Worm (Caenorhabditis elegans) whole organism, young adult: ENCODE measurements around the gene anmt-2.

Experiments
- B0019.2 ChIP-seq: fragments of 200-800 bp; sonication (Bioruptor generic); conservative IDR thresholded peaks from 2 replicates; pipeline ENCODE4 v1.3.6; 2022; ENCODE audit warnings: missing genetic modification reagents, missing genetic modification characterization, missing compliant biosample characterization
- ama-1 ChIP-seq, 3 experiments: fragments of 150-350 bp in 1 of 3; sonication (generic microtip) in 2 of 3; optimal IDR thresholded peaks; 2 replicates each; lab custom pipeline; 2014 to 2018; ENCODE audit warnings: missing biosample characterization in 2 of 3, missing genetic modification characterization in 2 of 3, missing genetic modification reagents in 2 of 3
- aptf-3 ChIP-seq: fragments of 200-800 bp; sonication (Bioruptor generic); IDR thresholded peaks from 2 replicates; pipeline ENCODE4 v1.3.6; 2022; ENCODE audit warnings: missing genetic modification characterization, missing compliant biosample characterization
- bed-2 ChIP-seq: fragments of 200-800 bp; sonication (Bioruptor generic); IDR thresholded peaks from 2 replicates; pipeline ENCODE4 v1.3.6; 2022; ENCODE audit warnings: missing genetic modification reagents, missing genetic modification characterization, missing compliant biosample characterization
- hrde-1 ChIP-seq: sonication (generic microtip); optimal IDR thresholded peaks from 2 replicates; lab custom pipeline; 2016; ENCODE audit warnings: missing genetic modification characterization, mild to moderate bottlenecking, missing compliant biosample characterization, moderate library complexity, missing genotype, missing genetic modification reagents, borderline replicate concordance
- lsl-1 ChIP-seq: fragments of 200-800 bp; sonication (Bioruptor generic); optimal IDR thresholded peaks from 2 replicates; lab custom pipeline; 2018; ENCODE audit warnings: mild to moderate bottlenecking, missing genetic modification characterization, moderate library complexity, missing compliant biosample characterization
- mxl-1 ChIP-seq: sonication (generic microtip); optimal IDR thresholded peaks from 2 replicates; lab custom pipeline; 2016; ENCODE audit warnings: missing genetic modification characterization, missing compliant biosample characterization
- nfyb-1 ChIP-seq: fragments of 200-800 bp; sonication (Bioruptor generic); IDR thresholded peaks from 2 replicates; pipeline ENCODE4 v1.3.6; 2022; ENCODE audit warnings: missing genetic modification reagents, missing genetic modification characterization, missing compliant biosample characterization
- sea-2 ChIP-seq: fragments of 200-800 bp; sonication (Bioruptor generic); IDR thresholded peaks from 2 replicates; pipeline ENCODE4 v1.3.6; 2022; ENCODE audit warnings: missing genetic modification characterization, missing compliant biosample characterization
- sptf-2 ChIP-seq: fragments of 200-800 bp; sonication (Bioruptor generic); optimal IDR thresholded peaks from 2 replicates; lab custom pipeline; 2018; ENCODE audit warnings: mild to moderate bottlenecking, missing genetic modification characterization, missing compliant biosample characterization
- unc-130 ChIP-seq: sonication (generic microtip); optimal IDR thresholded peaks from 2 replicates; lab custom pipeline; 2016; ENCODE audit warnings: missing genetic modification reagents, missing genetic modification characterization, missing compliant biosample characterization

- TF ChIP-seq bed-2 (GFP tag; lab: Robert Waterston, UW) (no peak), B0019.2 (GFP tag; lab: Robert Waterston, UW) (no peak), aptf-3 (GFP tag; lab: Robert Waterston, UW) (no peak), unc-130 (GFP tag; lab: Kevin White, UChicago) (no peak), sptf-2 (GFP tag; lab: Kevin White, UChicago) (no peak), mxl-1 (no peak), ama-1 (optimal IDR thresholded peaks at IDR 0.05; lab: Kevin White, UChicago) (no peak), ama-1 (GFP tag; optimal IDR thresholded peaks at IDR 0.05; lab: Kevin White, UChicago) (no peak), sea-2 (GFP tag; lab: Robert Waterston, UW) (no peak), lsl-1 (GFP tag; lab: Kevin White, UChicago) (no peak), nfyb-1 (GFP tag; lab: Robert Waterston, UW) (no peak), hrde-1 (tag; lab: Kevin White, UChicago) (no peak)
Observed at ce11 chrIII:6144390-6144962, 13.1 kb downstream of the anmt-2 start.
